Worm (Caenorhabditis elegans) whole organism, L1 larva: ENCODE results near the gene F55G7.5.

Source experiments
- aly-2 ChIP-seq: fragments of 150-350 bp; optimal IDR thresholded peaks from 2 replicates; lab custom pipeline; 2014; ENCODE audit warnings: missing biosample characterization, missing genetic modification characterization
- blmp-1 ChIP-seq: fragments of 150-350 bp; optimal IDR thresholded peaks from 2 replicates; lab custom pipeline; 2014; ENCODE audit warnings: missing biosample characterization, missing genetic modification characterization
- jun-1 ChIP-seq: fragments of 150-350 bp; optimal IDR thresholded peaks from 2 replicates; lab custom pipeline; 2014; ENCODE audit warnings: missing biosample characterization, missing genetic modification reagents, missing genetic modification characterization
- nhr-237 ChIP-seq: fragments of 150-350 bp; optimal IDR thresholded peaks from 2 replicates; lab custom pipeline; 2014; ENCODE audit warnings: missing biosample characterization, missing genetic modification characterization
- nhr-28 ChIP-seq: fragments of 150-350 bp; optimal IDR thresholded peaks from 2 replicates; lab custom pipeline; 2014; ENCODE audit warnings: missing biosample characterization, missing genetic modification characterization
- unc-86 ChIP-seq: sonication (generic microtip); optimal IDR thresholded peaks from 2 replicates; lab custom pipeline; 2016; ENCODE audit warnings: missing genetic modification characterization, missing compliant biosample characterization

DNA sequence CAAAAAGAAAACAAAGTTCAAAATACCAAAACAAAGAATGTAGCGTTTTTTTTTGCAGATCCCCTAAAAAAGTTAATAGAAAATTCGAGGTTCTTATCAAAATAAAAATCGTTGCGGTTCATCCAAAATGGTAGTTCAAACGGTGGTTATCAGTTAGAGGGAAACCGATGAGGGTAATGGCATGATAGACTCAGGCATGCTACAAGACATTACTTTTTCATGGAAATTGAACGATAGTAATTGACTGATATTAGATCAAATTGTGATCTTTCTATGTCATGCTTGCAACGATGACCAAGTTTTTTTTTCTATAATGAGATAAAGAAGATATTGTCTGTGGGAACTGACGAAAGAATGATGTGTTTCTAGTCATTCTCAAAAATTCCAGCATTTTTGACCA lies 25.8 kb upstream of the F55G7.5 start:
- TF ChIP-seq blmp-1 (tag; lab: Kevin White, UChicago) (no peak), nhr-237 (tag; lab: Kevin White, UChicago) (no peak), aly-2 (tag; lab: Kevin White, UChicago) (no peak), unc-86 (tag; lab: Kevin White, UChicago) (no peak), jun-1 (tag; lab: Kevin White, UChicago) (no peak), nhr-28 (no peak)
